Fruit fly (Drosophila melanogaster): ENCODE measurements around the gene CG42661.

The CG42661 gene

dm6 chr3L:7433325-7433827 is 31.9 kb upstream of the CG42661 start:
- no peak for TF ChIP-seq CkIIα-i1 (GFP tag; IDR thresholded peaks at IDR 0.05)
- peak; percentile 27 for TF ChIP-seq D19A (tag; optimal IDR thresholded peaks at IDR 0.05)
- TF ChIP-seq fd96Cb (tag; optimal IDR thresholded peaks at IDR 0.05): peak; percentile 2
- peak; percentile 36; the same call in 1 of the 2 replicates for TF ChIP-seq esg (GFP tag; conservative IDR thresholded peaks at IDR 0.05)
- TF ChIP-seq CG10366 (GFP tag; IDR thresholded peaks at IDR 0.05): peak; percentile 24; the same call in 1 of the 2 replicates
- peak; percentile 91 for TF ChIP-seq sr (GFP tag; IDR thresholded peaks at IDR 0.05)
- no peak for TF ChIP-seq C15 (GFP tag; IDR thresholded peaks at IDR 0.05)
- peak; percentile 20; the same call in 1 of the 2 replicates for TF ChIP-seq CG17328 (GFP tag; IDR thresholded peaks at IDR 0.05)
- TF ChIP-seq cg (GFP tag; optimal IDR thresholded peaks at IDR 0.05): peak; percentile 78
- peak; percentile 76 for TF ChIP-seq rib (GFP tag; IDR thresholded peaks at IDR 0.05)
- peak; percentile 45 for TF ChIP-seq CG12391 (tag; optimal IDR thresholded peaks at IDR 0.05)
- TF ChIP-seq CG10267 (tag; optimal IDR thresholded peaks at IDR 0.05): peak; percentile 2
- no peak for TF ChIP-seq maf-S (GFP tag; optimal IDR thresholded peaks at IDR 0.05)
- peak; percentile 10 for TF ChIP-seq mirr (GFP tag; optimal IDR thresholded peaks at IDR 0.05)
- 0 out of 4 replicates have a peak, but pooled peaks have one; percentile 6 for TF ChIP-seq Gug (GFP tag; IDR thresholded peaks at IDR 0.05)
- peak in 1 of 2 experiments; percentile 29 for TF ChIP-seq Hr51 (GFP tag; optimal IDR thresholded peaks at IDR 0.05)
- no peak for TF ChIP-seq dpn (GFP tag; optimal IDR thresholded peaks at IDR 0.05)
- 0 out of 2 replicates have a peak, but pooled peaks have one; percentile 37 for TF ChIP-seq Ptx1 (GFP tag; IDR thresholded peaks at IDR 0.05)
- TF ChIP-seq Dip2 (GFP tag; IDR thresholded peaks at IDR 0.05): no peak
- peak; percentile 34 for TF ChIP-seq CG3281 (GFP tag; optimal IDR thresholded peaks at IDR 0.05)
- peak; percentile 19 for TF ChIP-seq CG14710 (tag; optimal IDR thresholded peaks at IDR 0.05)
- TF ChIP-seq CG7839 (tag; optimal IDR thresholded peaks at IDR 0.05): peak; percentile 27
- TF ChIP-seq Ada2b (GFP tag; IDR thresholded peaks at IDR 0.05): 0 out of 2 replicates have a peak, but pooled peaks have one; percentile 22
- peak; percentile 56 for TF ChIP-seq CG18262 (tag; optimal IDR thresholded peaks at IDR 0.05)
- 0 out of 3 replicates have a peak, but pooled peaks have one; percentile 11 for TF ChIP-seq CG34422 (GFP tag; IDR thresholded peaks at IDR 0.05)
- peak; percentile 82 for TF ChIP-seq CG4360 (GFP tag; IDR thresholded peaks at IDR 0.05)
- peak; percentile 19 for TF ChIP-seq abd-A (tag; optimal IDR thresholded peaks at IDR 0.05)
- TF ChIP-seq CG11695 (GFP tag; IDR thresholded peaks at IDR 0.05): peak; percentile 28; the same call in 1 of the 3 replicates
- TF ChIP-seq CG9932 (GFP tag; IDR thresholded peaks at IDR 0.05): 0 out of 2 replicates have a peak, but pooled peaks have one; percentile 12
- no peak for TF ChIP-seq Mad (GFP tag; optimal IDR thresholded peaks at IDR 0.05)
- peak; percentile 56 for TF ChIP-seq Rfx (GFP tag; IDR thresholded peaks at IDR 0.05)
- peak; percentile 4 for TF ChIP-seq lab (GFP tag; optimal IDR thresholded peaks at IDR 0.05)
- TF ChIP-seq CoRest (tag; optimal IDR thresholded peaks at IDR 0.05): peak; percentile 34
- TF ChIP-seq PHDP (tag; optimal IDR thresholded peaks at IDR 0.05): peak; percentile 31
- TF ChIP-seq CG4424 (GFP tag; optimal IDR thresholded peaks at IDR 0.05): peak; percentile 10
- 0 out of 2 replicates have a peak, but pooled peaks have one; percentile 28 for TF ChIP-seq CG6689 (GFP tag; IDR thresholded peaks at IDR 0.05)
- TF ChIP-seq nom (GFP tag; optimal IDR thresholded peaks at IDR 0.05): peak; percentile 54
- TF ChIP-seq otp (GFP tag; IDR thresholded peaks at IDR 0.05): no peak
- TF ChIP-seq CG2712 (tag; optimal IDR thresholded peaks at IDR 0.05): peak; percentile 46
- peak; percentile 9 for TF ChIP-seq CG9727 (GFP tag; optimal IDR thresholded peaks at IDR 0.05)
- 0 out of 2 replicates have a peak, but pooled peaks have one; percentile 15 for TF ChIP-seq CG31224 (GFP tag; IDR thresholded peaks at IDR 0.05)
- TF ChIP-seq zf30C (GFP tag; optimal IDR thresholded peaks at IDR 0.05): peak; percentile 29
- TF ChIP-seq dysf (GFP tag; IDR thresholded peaks at IDR 0.05): peak; percentile 41; the same call in 2 of the 3 replicates
- no peak for TF ChIP-seq Fer2 (tag; optimal IDR thresholded peaks at IDR 0.05)
- TF ChIP-seq HLH3B (GFP tag; IDR thresholded peaks at IDR 0.05): peak; percentile 33; the same call in 1 of the 2 replicates
- TF ChIP-seq CG18619 (GFP tag; optimal IDR thresholded peaks at IDR 0.05): peak; percentile 9
- peak; percentile 40 for TF ChIP-seq CG11504 (tag; optimal IDR thresholded peaks at IDR 0.05)
- TF ChIP-seq CG34224 (GFP tag; IDR thresholded peaks at IDR 0.05; ENCODE audit: partially characterized antibody): 0 out of 3 replicates have a peak, but pooled peaks have one; percentile 15
- peak; percentile 4 for TF ChIP-seq Nf-YC (tag; optimal IDR thresholded peaks at IDR 0.05)

Measured in whole organism, embryonic.